Worm (Caenorhabditis elegans): Measurements from ENCODE around the gene F21D5.4.

DNA sequence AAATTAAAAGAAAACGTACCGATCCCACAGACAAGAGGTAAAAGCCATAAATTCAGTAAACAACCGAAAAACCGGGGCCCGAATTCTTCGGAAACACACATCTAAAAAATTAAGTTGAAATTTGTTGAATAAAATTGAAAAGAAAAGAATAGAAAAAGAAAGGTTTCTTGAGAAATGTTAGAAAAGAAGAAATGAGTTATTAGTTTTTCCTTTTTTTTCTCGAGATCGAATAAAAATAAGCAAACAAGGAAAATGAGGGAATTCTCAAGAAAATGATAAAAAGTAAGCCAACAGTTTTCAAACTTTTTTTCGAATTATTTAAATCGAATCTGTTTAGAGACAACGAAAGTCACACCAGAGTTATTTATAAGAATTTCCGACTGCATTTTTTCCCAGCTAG, 32.4 kb upstream of the F21D5.4 start, which contains the start of gene H23L24.4:
- no peak for TF ChIP-seq ceh-82 (tag; optimal IDR thresholded peaks at IDR 0.05)
- no peak for TF ChIP-seq vab-7 (GFP tag; IDR thresholded peaks at IDR 0.05)
- TF ChIP-seq F49E8.2 (tag; optimal IDR thresholded peaks at IDR 0.05; ENCODE audit: borderline replicate concordance) = no peak
- no peak for TF ChIP-seq nhr-6 (tag; optimal IDR thresholded peaks at IDR 0.05)
- no peak for TF ChIP-seq madf-5 (GFP tag; IDR thresholded peaks at IDR 0.05)
